Fruit fly (Drosophila melanogaster) whole organism, embryonic: ENCODE results near the gene Nep5.

Source experiments
- CG12769 ChIP-seq: fragments of 200-800 bp; sonication (Bioruptor generic); optimal IDR thresholded peaks from 2 replicates; lab custom pipeline; 2019; ENCODE audit warnings: missing biosample characterization, mild to moderate bottlenecking, missing genetic modification characterization, moderate library complexity
- CG4360 ChIP-seq: fragments of 200-800 bp; sonication (Bioruptor generic); IDR thresholded peaks from 2 replicates; pipeline ENCODE4 v1.3.6; 2022; ENCODE audit warnings: missing biosample characterization, missing genetic modification characterization
- Pdp1 ChIP-seq, 2 experiments: fragments of 200-800 bp; sonication (Bioruptor generic); optimal IDR thresholded peaks; 3 replicates each; lab custom pipeline; 2016; ENCODE audit warnings: missing biosample characterization in 2 of 2, missing genetic modification characterization in 2 of 2, mild to moderate bottlenecking in 1 of 2, moderate library complexity in 1 of 2

DNA sequence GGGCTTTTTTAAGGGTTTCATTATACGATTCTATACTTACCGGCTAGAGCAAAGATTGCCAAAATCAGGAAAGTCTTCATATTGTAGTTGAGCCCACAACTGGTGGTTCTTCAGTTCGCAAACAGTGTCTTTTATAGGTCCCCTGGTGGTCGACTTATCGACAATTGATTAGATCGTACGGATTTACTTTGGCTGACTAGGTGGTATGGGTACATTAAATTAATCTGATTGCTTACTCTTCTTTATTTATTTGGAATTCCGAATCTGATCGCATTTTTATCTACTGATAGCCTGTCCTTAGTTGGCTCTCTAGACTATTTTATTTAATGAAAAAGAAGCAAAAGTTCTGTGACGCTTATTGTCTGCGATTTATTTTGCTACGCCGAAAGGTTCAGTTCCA lies 38.0 kb downstream of the Nep5 start, which contains the start of gene CG6271:
- TF ChIP-seq CG12769: no peak
- no peak for TF ChIP-seq Pdp1 (GFP tag; optimal IDR thresholded peaks at IDR 0.05; lab: Kevin White, UChicago)
- no peak for TF ChIP-seq CG4360
